Worm (Caenorhabditis elegans) whole organism, L4 larva: Measurements from ENCODE around the gene H20J04.4.

ENCODE experiments used
- aha-1 ChIP-seq: fragments of 150-350 bp; peaks from one replicate; lab custom pipeline; 2014; ENCODE audit warnings: missing biosample characterization, missing genetic modification characterization
- aly-2 ChIP-seq: sonication (generic microtip); optimal IDR thresholded peaks from 2 replicates; lab custom pipeline; 2018; ENCODE audit warnings: missing biosample characterization, missing genetic modification characterization
- nhr-11 ChIP-seq: fragments of 150-350 bp; optimal IDR thresholded peaks from 2 replicates; lab custom pipeline; 2014; ENCODE audit warnings: missing biosample characterization, missing genetic modification characterization
- nhr-25 ChIP-seq: sonication (generic microtip); optimal IDR thresholded peaks from 2 replicates; lab custom pipeline; 2017; ENCODE audit warnings: missing genetic modification characterization, mild to moderate bottlenecking, missing compliant biosample characterization, antibody characterized with exemption, moderate library complexity, borderline replicate concordance; ENCODE audit not compliant: insufficient read depth

- TF ChIP-seq nhr-25 (no peak), nhr-11 (no peak), aly-2 (tag; lab: Kevin White, UChicago) (no peak), aha-1 (tag; lab: Kevin White, UChicago) (no peak)
Observed at ce11 chrII:4284305-4285193, 44.3 kb upstream of the H20J04.4 start.
